Fruit fly (Drosophila melanogaster): ENCODE data around the gene CG12576.

The CG12576 gene

DNA sequence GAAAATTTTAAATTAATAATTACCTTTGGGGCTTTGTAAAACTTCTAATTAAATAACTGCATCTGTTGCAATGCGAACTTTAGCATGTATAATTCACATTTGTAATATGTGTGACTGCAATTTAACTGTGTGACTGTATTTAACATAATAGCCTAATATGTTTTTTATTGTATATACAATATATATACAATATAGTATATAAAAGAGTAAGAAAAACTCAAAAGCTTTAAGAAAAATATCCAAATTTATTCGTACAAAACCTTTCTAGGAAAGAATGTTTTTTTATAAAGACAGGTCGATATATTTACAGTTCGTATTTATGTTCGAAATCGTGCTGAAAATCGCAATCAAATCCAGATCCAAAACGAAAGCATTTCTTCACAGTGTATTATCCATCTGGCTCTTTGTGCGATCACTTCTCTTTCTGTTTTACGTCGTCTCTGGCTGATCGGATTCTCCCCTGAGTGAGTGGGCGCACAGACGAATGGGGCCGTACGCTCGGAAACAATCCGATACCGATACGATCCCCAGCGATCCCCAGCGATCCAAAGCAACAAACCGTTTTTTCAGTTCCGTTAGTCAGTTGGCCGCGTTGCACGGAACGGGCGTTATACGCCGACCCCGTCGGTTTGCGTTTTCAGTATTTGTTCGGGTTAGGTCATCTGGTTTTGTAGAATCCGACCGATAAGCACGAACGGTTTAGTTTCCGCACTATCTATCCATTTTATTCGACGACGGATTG lies 9.0 kb upstream of the CG12576 start (continued):
- peak; percentile 48 for TF ChIP-seq tin (GFP tag; optimal IDR thresholded peaks at IDR 0.05)
- no peak for TF ChIP-seq CG14014 (GFP tag; IDR thresholded peaks at IDR 0.05)
- TF ChIP-seq jing (GFP tag; optimal IDR thresholded peaks at IDR 0.05): peak; percentile 22
- peak; percentile 17; the same call in 1 of the 2 replicates for TF ChIP-seq MBD-R2 (GFP tag; IDR thresholded peaks at IDR 0.05)
- peak; percentile 54 for TF ChIP-seq CG6654 (GFP tag; optimal IDR thresholded peaks at IDR 0.05)
- TF ChIP-seq CG15514 (GFP tag; optimal IDR thresholded peaks at IDR 0.05): peak; percentile 2
- peak; percentile 79 for TF ChIP-seq CG17361 (GFP tag; IDR thresholded peaks at IDR 0.05)
- TF ChIP-seq Elba2 (GFP tag; optimal IDR thresholded peaks at IDR 0.05): no peak
- peak; percentile 46 for TF ChIP-seq CG6765 (GFP tag; optimal IDR thresholded peaks at IDR 0.05)
- no peak for TF ChIP-seq gcm2 (GFP tag; optimal IDR thresholded peaks at IDR 0.05)
- peak; percentile 87 for TF ChIP-seq CG12769 (tag; optimal IDR thresholded peaks at IDR 0.05)
- no peak for TF ChIP-seq Dll (GFP tag; IDR thresholded peaks at IDR 0.05; ENCODE audit: partially characterized antibody)
- TF ChIP-seq CG4854 (GFP tag; optimal IDR thresholded peaks at IDR 0.05): no peak
- peak; percentile 18 for TF ChIP-seq grn (GFP tag; optimal IDR thresholded peaks at IDR 0.05)
- peak; percentile 72 for TF ChIP-seq CG10979 (tag; optimal IDR thresholded peaks at IDR 0.05)
- peak; percentile 73 for TF ChIP-seq row (GFP tag; IDR thresholded peaks at IDR 0.05)
- no peak for TF ChIP-seq disco-r (GFP tag; optimal IDR thresholded peaks at IDR 0.05)
- peak in 1 of 2 experiments; percentile 7 for TF ChIP-seq eve (GFP tag; optimal IDR thresholded peaks at IDR 0.05)
- peak in 1 of 2 experiments; percentile 61 for TF ChIP-seq dpn (GFP tag; optimal IDR thresholded peaks at IDR 0.05)
- TF ChIP-seq Fer1 (GFP tag; optimal IDR thresholded peaks at IDR 0.05): no peak
- no peak for TF ChIP-seq sc (optimal IDR thresholded peaks at IDR 0.05)
- TF ChIP-seq sc (GFP tag; optimal IDR thresholded peaks at IDR 0.05): peak; percentile 47
- TF ChIP-seq eyg (GFP tag; optimal IDR thresholded peaks at IDR 0.05): no peak
- TF ChIP-seq Optix (GFP tag; IDR thresholded peaks at IDR 0.05): no peak
- TF ChIP-seq nmo (GFP tag; optimal IDR thresholded peaks at IDR 0.05): peak; percentile 85
- no peak for TF ChIP-seq cad (GFP tag; optimal IDR thresholded peaks at IDR 0.05)
- peak; percentile 21 for TF ChIP-seq CG15011 (GFP tag; optimal IDR thresholded peaks at IDR 0.05)
- peak; percentile 38; the same call in 1 of the 3 replicates for TF ChIP-seq otp (GFP tag; IDR thresholded peaks at IDR 0.05)
- peak; percentile 50; the same call in 1 of the 2 replicates for TF ChIP-seq lmd (GFP tag; IDR thresholded peaks at IDR 0.05)
- peak; percentile 49 for TF ChIP-seq Ptx1 (GFP tag; IDR thresholded peaks at IDR 0.05)
- TF ChIP-seq CG11504 (tag; optimal IDR thresholded peaks at IDR 0.05): peak; percentile 83
- TF ChIP-seq CG13894 (tag; optimal IDR thresholded peaks at IDR 0.05): no peak
- no peak for TF ChIP-seq BEAF-32 (GFP tag; optimal IDR thresholded peaks at IDR 0.05)
- 0 out of 3 replicates have a peak, but pooled peaks have one; percentile 25 for TF ChIP-seq Opbp (GFP tag; IDR thresholded peaks at IDR 0.05; ENCODE audit: partially characterized antibody)
- TF ChIP-seq CG10274 (GFP tag; optimal IDR thresholded peaks at IDR 0.05): peak; percentile 42
- peak; percentile 84 for TF ChIP-seq Med (GFP tag)
- TF ChIP-seq CG33557 (GFP tag; optimal IDR thresholded peaks at IDR 0.05): peak; percentile 1
- no peak for TF ChIP-seq CG14050 (GFP tag; IDR thresholded peaks at IDR 0.05)
- peak; percentile 55 for TF ChIP-seq Xbp1 (GFP tag; optimal IDR thresholded peaks at IDR 0.05)
- peak; percentile 31; the same call in 1 of the 3 replicates for TF ChIP-seq Dbx (GFP tag; IDR thresholded peaks at IDR 0.05)
- TF ChIP-seq CG17912 (GFP tag; optimal IDR thresholded peaks at IDR 0.05): no peak

All from whole organism, embryonic.